Fruit fly (Drosophila melanogaster): ENCODE results near the gene CG42832.

Gene CG42832

DNA sequence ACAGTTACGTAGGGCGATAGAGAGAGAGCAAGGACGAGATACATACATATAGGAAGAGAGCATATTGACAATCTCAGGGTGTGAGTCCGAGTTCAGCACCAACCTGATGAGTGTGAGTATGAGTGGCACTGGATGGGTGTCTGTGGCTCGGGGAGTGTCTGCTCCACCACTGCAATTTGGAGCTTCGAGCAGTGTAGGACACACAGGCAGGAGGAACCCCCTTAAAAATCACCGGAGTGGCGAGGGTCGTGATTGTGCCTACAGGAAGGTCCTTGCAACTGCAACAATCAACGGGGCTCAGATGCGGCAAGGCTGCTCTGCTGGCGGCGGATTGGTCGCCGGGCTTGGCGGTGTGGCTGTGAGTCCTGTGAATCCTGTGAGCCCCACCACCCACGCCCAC is 18.1 kb upstream of the CG42832 start:
- no peak for TF ChIP-seq CG9948 (tag; optimal IDR thresholded peaks at IDR 0.05)
- TF ChIP-seq CG32121 (GFP tag; IDR thresholded peaks at IDR 0.05) = no peak
- TF ChIP-seq CG13204 (GFP tag; optimal IDR thresholded peaks at IDR 0.05) = peak; percentile 52
- TF ChIP-seq Pif1B (GFP tag; optimal IDR thresholded peaks at IDR 0.05) = no peak

DNA sequence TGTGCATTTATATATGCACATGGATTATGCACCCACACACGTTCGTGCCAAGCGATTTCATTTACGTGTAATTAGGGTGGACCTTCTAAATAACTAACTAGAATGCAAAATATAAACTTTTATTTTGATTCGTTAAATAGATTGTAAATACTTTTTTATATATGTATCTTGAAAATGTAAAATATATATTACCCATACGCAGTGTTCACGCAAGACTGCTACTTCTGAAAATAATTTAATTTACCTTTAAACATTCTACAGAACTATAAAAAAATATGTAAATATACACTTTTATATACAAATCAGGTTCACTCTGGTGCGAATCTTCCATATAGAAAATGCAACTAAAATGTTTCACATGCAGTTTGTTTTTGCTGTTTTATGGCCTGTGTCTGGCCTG is 16.2 kb upstream of the CG42832 start:
- no peak for TF ChIP-seq gl (tag; optimal IDR thresholded peaks at IDR 0.05)
- peak; percentile 35 for TF ChIP-seq CG17806 (tag; optimal IDR thresholded peaks at IDR 0.05)
- no peak for TF ChIP-seq CG10348 (GFP tag; IDR thresholded peaks at IDR 0.05)
- no peak for TF ChIP-seq fd96Ca (GFP tag; IDR thresholded peaks at IDR 0.05)
- peak; percentile 61 for TF ChIP-seq CG32121 (GFP tag; IDR thresholded peaks at IDR 0.05)
- TF ChIP-seq Pif1B (GFP tag; optimal IDR thresholded peaks at IDR 0.05) = peak; percentile 3
- peak; percentile 27 for TF ChIP-seq CG8301 (tag; optimal IDR thresholded peaks at IDR 0.05)
- TF ChIP-seq CG15710 (tag; optimal IDR thresholded peaks at IDR 0.05) = peak; percentile 46
- TF ChIP-seq CG13204 (GFP tag; optimal IDR thresholded peaks at IDR 0.05) = no peak
- peak; percentile 55 for TF ChIP-seq CG4496 (GFP tag; IDR thresholded peaks at IDR 0.05)
- peak; percentile 23 for TF ChIP-seq CG34367 (tag; optimal IDR thresholded peaks at IDR 0.05)
- TF ChIP-seq Snoo (tag; optimal IDR thresholded peaks at IDR 0.05) = no peak
- peak; percentile 86 for TF ChIP-seq CG8159 (tag; optimal IDR thresholded peaks at IDR 0.05)
- peak; percentile 28; the same call in 1 of the 2 replicates for TF ChIP-seq Ets98B (GFP tag; IDR thresholded peaks at IDR 0.05)
- TF ChIP-seq CG9948 (tag; optimal IDR thresholded peaks at IDR 0.05) = peak; percentile 40
- peak; percentile 35 for TF ChIP-seq CG14655 (GFP tag; optimal IDR thresholded peaks at IDR 0.05)

DNA sequence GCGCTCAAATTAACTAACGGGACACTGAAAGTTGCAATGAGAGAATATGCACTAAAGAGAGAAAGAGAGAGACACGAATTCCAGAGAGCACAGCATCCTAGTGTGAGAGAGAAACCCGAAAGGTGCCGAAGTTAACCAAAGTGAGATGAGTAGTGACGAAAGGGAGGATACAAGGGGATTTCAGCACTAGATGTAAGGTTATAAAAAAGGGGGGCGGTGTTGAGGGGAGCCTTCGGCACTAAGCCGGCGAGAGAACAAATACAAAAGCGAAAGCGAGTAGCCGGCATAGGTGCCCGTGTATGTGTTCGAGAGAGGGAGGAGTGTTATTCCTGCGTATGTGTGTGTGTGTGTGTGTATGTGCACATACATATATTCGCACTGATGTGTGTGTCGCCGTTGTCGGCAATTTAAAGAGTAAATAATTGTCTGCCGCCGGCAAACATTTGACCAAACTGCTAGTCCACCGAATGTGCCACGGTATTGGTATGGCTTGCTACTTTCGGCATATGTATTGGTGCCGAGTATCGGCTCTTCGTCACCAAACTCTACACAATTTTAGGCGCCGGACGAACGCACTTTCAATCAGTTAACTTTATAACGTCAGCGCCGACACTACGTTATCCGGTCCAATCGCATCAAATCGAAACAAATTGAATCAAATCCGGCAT is 13.2 kb upstream of the CG42832 start, which contains the start of gene CG7368:
TSS of gene CG7368 (plus strand) at position 618 of the 668 bp plus-strand sequence.
- TF ChIP-seq CG14655 (GFP tag; optimal IDR thresholded peaks at IDR 0.05) (no peak), CG34367 (tag; optimal IDR thresholded peaks at IDR 0.05) (no peak), CG17806 (tag; optimal IDR thresholded peaks at IDR 0.05) (no peak), CG13204 (GFP tag; optimal IDR thresholded peaks at IDR 0.05) (peak; percentile 14)

DNA sequence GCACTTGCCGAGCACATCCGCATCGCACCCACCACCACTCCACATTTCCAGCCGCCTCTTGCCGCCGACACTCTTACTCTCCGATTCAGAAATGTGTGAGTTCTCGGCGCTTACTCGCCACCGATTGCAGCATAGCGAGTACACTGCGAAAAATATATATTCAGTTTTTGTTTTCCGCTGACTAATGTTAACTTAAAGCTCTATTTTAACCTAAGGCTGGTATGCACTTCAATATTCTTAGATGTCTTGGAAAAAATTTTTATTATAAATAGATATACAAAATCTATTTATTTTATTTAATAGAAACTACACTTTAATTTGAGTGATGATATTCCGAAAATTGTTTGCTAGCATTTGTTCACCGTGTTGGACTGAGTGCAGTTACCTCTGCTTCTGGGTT is 10.7 kb upstream of the CG42832 start:
- peak; percentile 52 for TF ChIP-seq CG8159 (tag; optimal IDR thresholded peaks at IDR 0.05)
- no peak for TF ChIP-seq fd96Ca (GFP tag; IDR thresholded peaks at IDR 0.05)
- TF ChIP-seq CG32121 (GFP tag; IDR thresholded peaks at IDR 0.05) = no peak
- peak; percentile 18 for TF ChIP-seq CG14655 (GFP tag; optimal IDR thresholded peaks at IDR 0.05)
- no peak for TF ChIP-seq CG12605 (GFP tag; IDR thresholded peaks at IDR 0.05)
- TF ChIP-seq EcR (GFP tag; optimal IDR thresholded peaks at IDR 0.05) = peak; percentile 52
- peak; percentile 22 for TF ChIP-seq Snoo (tag; optimal IDR thresholded peaks at IDR 0.05)
- peak; percentile 29 for TF ChIP-seq CG13204 (GFP tag; optimal IDR thresholded peaks at IDR 0.05)
- TF ChIP-seq D1 (tag; optimal IDR thresholded peaks at IDR 0.05) = no peak
- TF ChIP-seq rn (GFP tag; IDR thresholded peaks at IDR 0.05) = no peak
- TF ChIP-seq CG10348 (GFP tag; IDR thresholded peaks at IDR 0.05) = no peak
- TF ChIP-seq CG15710 (tag; optimal IDR thresholded peaks at IDR 0.05) = peak; percentile 61
- no peak for TF ChIP-seq CG8301 (tag; optimal IDR thresholded peaks at IDR 0.05)
- TF ChIP-seq Pif1B (GFP tag; optimal IDR thresholded peaks at IDR 0.05) = peak; percentile 2
- no peak for TF ChIP-seq gl (tag; optimal IDR thresholded peaks at IDR 0.05)
- peak; percentile 38 for TF ChIP-seq CG9948 (tag; optimal IDR thresholded peaks at IDR 0.05)
- 0 out of 3 replicates have a peak, but pooled peaks have one; percentile 22 for TF ChIP-seq CG4496 (GFP tag; IDR thresholded peaks at IDR 0.05)
- peak; percentile 34 for TF ChIP-seq CG17806 (tag; optimal IDR thresholded peaks at IDR 0.05)
- peak; percentile 18 for TF ChIP-seq CG34367 (tag; optimal IDR thresholded peaks at IDR 0.05)
- TF ChIP-seq Pif1A (GFP tag; optimal IDR thresholded peaks at IDR 0.05) = no peak
- no peak for TF ChIP-seq Ets98B (GFP tag; IDR thresholded peaks at IDR 0.05)

DNA sequence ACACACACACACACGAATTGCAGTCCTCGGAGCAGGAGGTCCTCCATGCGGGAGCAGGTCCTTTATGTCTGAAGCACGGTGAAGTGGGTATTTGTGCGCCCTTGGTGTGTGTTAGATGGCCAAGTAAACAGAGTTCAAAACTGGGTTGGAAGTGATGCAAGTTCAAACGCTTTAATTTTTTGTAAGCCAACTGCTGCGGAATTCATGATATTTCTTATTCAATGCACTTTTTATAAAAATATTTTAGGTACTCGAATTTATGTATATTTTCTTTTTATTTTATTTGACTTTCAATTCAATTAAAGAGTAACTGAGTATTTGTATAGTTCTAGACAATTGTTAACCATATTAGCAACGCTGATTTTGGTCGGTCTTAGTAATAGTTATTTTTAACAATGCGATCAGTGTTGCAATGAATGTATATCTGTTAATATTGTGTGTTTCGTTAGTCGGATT is 9.9 kb upstream of the CG42832 start, which contains the start of the genes CG14137 and CG46394:
TSS of gene CG14137 (minus strand) at position 101 of the 456 bp plus-strand sequence.
TSS of gene CG46394 (plus strand) at position 406 of the 456 bp plus-strand sequence.
- TF ChIP-seq CG17806 (tag; optimal IDR thresholded peaks at IDR 0.05) (no peak), Pif1A (GFP tag; optimal IDR thresholded peaks at IDR 0.05) (no peak), Ets98B (GFP tag; IDR thresholded peaks at IDR 0.05) (no peak), rn (GFP tag; IDR thresholded peaks at IDR 0.05) (no peak), CG14655 (GFP tag; optimal IDR thresholded peaks at IDR 0.05) (no peak), fd96Ca (GFP tag; IDR thresholded peaks at IDR 0.05) (no peak), CG12605 (GFP tag; IDR thresholded peaks at IDR 0.05) (no peak), CG9948 (tag; optimal IDR thresholded peaks at IDR 0.05) (no peak), CG15710 (tag; optimal IDR thresholded peaks at IDR 0.05) (no peak), CG34367 (tag; optimal IDR thresholded peaks at IDR 0.05) (no peak), Snoo (tag; optimal IDR thresholded peaks at IDR 0.05) (no peak), D1 (tag; optimal IDR thresholded peaks at IDR 0.05) (no peak)

DNA sequence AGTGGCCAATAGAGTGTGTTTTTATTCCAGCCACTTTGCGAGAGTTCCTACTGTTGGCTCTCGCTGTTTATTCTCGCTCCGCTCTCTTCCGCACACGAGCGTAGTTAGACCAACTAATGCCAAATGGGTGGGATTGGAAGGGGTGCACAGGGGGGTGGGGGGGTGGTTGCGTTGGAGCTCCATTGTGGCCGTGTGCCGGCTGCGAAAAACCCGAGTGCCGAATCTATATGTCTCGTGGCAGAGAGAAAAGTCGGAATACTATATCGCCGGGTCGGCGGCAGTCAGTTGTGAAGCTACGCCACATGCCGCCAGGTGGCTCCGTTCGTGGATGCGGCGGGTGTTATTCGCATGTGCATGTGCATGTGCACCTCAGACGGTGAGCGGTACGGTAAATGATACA is 8.8 kb upstream of the CG42832 start:
- no peak for TF ChIP-seq CG14655 (GFP tag; optimal IDR thresholded peaks at IDR 0.05)
- TF ChIP-seq CG4496 (GFP tag; IDR thresholded peaks at IDR 0.05) = peak; percentile 44; the same call in 1 of the 3 replicates
- no peak for TF ChIP-seq CG12605 (GFP tag; IDR thresholded peaks at IDR 0.05)
- TF ChIP-seq Pif1A (GFP tag; optimal IDR thresholded peaks at IDR 0.05) = no peak
- TF ChIP-seq CG10348 (GFP tag; IDR thresholded peaks at IDR 0.05) = no peak
- peak; percentile 28; the same call in 1 of the 2 replicates for TF ChIP-seq CG32121 (GFP tag; IDR thresholded peaks at IDR 0.05)
- TF ChIP-seq D1 (tag; optimal IDR thresholded peaks at IDR 0.05) = no peak
- TF ChIP-seq EcR (GFP tag; optimal IDR thresholded peaks at IDR 0.05) = no peak
- TF ChIP-seq rn (GFP tag; IDR thresholded peaks at IDR 0.05) = no peak
- 0 out of 2 replicates have a peak, but pooled peaks have one; percentile 8 for TF ChIP-seq Ets98B (GFP tag; IDR thresholded peaks at IDR 0.05)
- TF ChIP-seq Pif1B (GFP tag; optimal IDR thresholded peaks at IDR 0.05) = no peak
- TF ChIP-seq fd96Ca (GFP tag; IDR thresholded peaks at IDR 0.05) = 0 out of 3 replicates have a peak, but pooled peaks have one; percentile 16
- no peak for TF ChIP-seq CG34367 (tag; optimal IDR thresholded peaks at IDR 0.05)
- TF ChIP-seq Snoo (tag; optimal IDR thresholded peaks at IDR 0.05) = no peak
- no peak for TF ChIP-seq CG15710 (tag; optimal IDR thresholded peaks at IDR 0.05)
- no peak for TF ChIP-seq CG17806 (tag; optimal IDR thresholded peaks at IDR 0.05)
